Fruit fly (Drosophila melanogaster) whole organism, prepupa: ENCODE results near the gene gny.

Source experiments
- CG4318 ChIP-seq: fragments of 200-800 bp; sonication (Bioruptor generic); optimal IDR thresholded peaks from 3 replicates; lab custom pipeline; 2017; ENCODE audit warnings: missing biosample characterization, mild to moderate bottlenecking, missing genetic modification characterization
- Eip78C ChIP-seq: fragments of 200-800 bp; sonication (Bioruptor generic); peaks from one replicate; lab custom pipeline; 2016; ENCODE audit warnings: missing biosample characterization, missing genetic modification characterization
- Smox ChIP-seq: fragments of 200-800 bp; sonication (Bioruptor generic); optimal IDR thresholded peaks from 3 replicates; lab custom pipeline; 2016; ENCODE audit warnings: missing biosample characterization, missing genetic modification characterization
- Sox102F ChIP-seq: fragments of 200-800 bp; sonication (Bioruptor generic); optimal IDR thresholded peaks from 2 replicates; lab custom pipeline; 2016; ENCODE audit warnings: missing biosample characterization, mild to moderate bottlenecking, missing genetic modification characterization
- cyc ChIP-seq: fragments of 200-800 bp; sonication (Bioruptor generic); optimal IDR thresholded peaks from 3 replicates; lab custom pipeline; 2016; ENCODE audit warnings: missing biosample characterization, missing genetic modification characterization
- dsx ChIP-seq: fragments of 200-800 bp; optimal IDR thresholded peaks from 3 replicates; lab custom pipeline; 2019; ENCODE audit warnings: missing biosample characterization, mild to moderate bottlenecking, missing genetic modification characterization, moderate library complexity; ENCODE audit not compliant: poor library complexity, severe bottlenecking
- fkh ChIP-seq: fragments of 200-800 bp; sonication (Bioruptor generic); optimal IDR thresholded peaks from 3 replicates; lab custom pipeline; 2017; ENCODE audit warnings: missing biosample characterization, mild to moderate bottlenecking, missing genetic modification characterization, moderate library complexity

DNA sequence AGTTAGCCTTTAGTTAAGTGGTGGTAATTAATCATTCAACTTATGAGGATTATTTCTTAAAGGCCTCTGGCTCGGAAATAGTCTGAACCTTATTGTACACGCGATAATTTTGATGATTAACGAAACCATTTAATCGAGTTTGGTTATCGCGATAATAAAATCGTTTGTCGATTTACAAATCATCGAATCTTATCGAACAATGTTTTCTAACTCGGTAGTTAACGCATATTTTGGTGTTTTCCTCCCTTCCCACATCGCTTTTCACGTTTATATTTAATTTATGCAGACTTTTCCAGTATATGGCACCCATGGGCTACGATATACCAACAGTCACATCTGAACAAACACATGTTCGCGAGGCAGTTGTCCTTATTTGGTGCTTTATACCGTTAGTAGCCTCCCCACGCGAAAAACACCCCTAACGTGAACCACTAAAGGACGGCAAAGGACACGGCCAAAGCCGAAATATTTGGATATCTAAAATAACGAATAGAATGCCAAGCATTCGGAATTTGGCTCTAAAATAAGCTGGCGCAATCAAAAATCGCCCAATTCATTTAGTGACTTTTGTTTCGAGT, 35.8 kb upstream of the gny start, which contains the start of gene Frmd5:
- no peak for TF ChIP-seq CG4318 (GFP tag; lab: Kevin White, UChicago)
- TF ChIP-seq fkh (GFP tag; lab: Kevin White, UChicago), result no peak
- TF ChIP-seq Eip78C, result no peak
- no peak for TF ChIP-seq cyc (GFP tag; lab: Kevin White, UChicago)
- TF ChIP-seq Sox102F (GFP tag; lab: Kevin White, UChicago), result no peak
- no peak for TF ChIP-seq Smox (GFP tag; lab: Kevin White, UChicago)
- no peak for TF ChIP-seq dsx (GFP tag; lab: Kevin White, UChicago)
